Worm (Caenorhabditis elegans) whole organism, L3 larva: ENCODE measurements around the gene F01G10.4.

ENCODE experiments used
- ZK546.5 ChIP-seq: sonication (generic microtip); optimal IDR thresholded peaks from 2 replicates; lab custom pipeline; 2017; ENCODE audit warnings: missing biosample characterization, missing genetic modification characterization
- ama-1 ChIP-seq: fragments of 150-350 bp; optimal IDR thresholded peaks from 2 replicates; lab custom pipeline; 2018
- ceh-16 ChIP-seq: sonication (generic microtip); optimal IDR thresholded peaks from 2 replicates; lab custom pipeline; 2017; ENCODE audit warnings: missing biosample characterization, missing genetic modification characterization
- ceh-28 ChIP-seq: fragments of 150-350 bp; optimal IDR thresholded peaks from 2 replicates; lab custom pipeline; 2014; ENCODE audit warnings: missing biosample characterization, missing genetic modification reagents, missing genetic modification characterization
- ceh-9 ChIP-seq: sonication (generic microtip); optimal IDR thresholded peaks from 2 replicates; lab custom pipeline; 2018; ENCODE audit warnings: missing biosample characterization, missing genetic modification characterization
- egl-27 ChIP-seq: sonication (generic microtip); optimal IDR thresholded peaks from 4 replicates; lab custom pipeline; 2017; ENCODE audit warnings: missing biosample characterization, missing genetic modification reagents, missing genetic modification characterization
- egl-5 ChIP-seq: fragments of 150-350 bp; optimal IDR thresholded peaks from 2 replicates; lab custom pipeline; 2017; ENCODE audit warnings: missing biosample characterization, missing genetic modification reagents, missing genetic modification characterization, inconsistent platforms
- elt-1 ChIP-seq: fragments of 150-350 bp; optimal IDR thresholded peaks from 2 replicates; lab custom pipeline; 2014; ENCODE audit warnings: missing biosample characterization, missing genetic modification characterization
- elt-2 ChIP-seq: sonication (generic microtip); optimal IDR thresholded peaks from 2 replicates; lab custom pipeline; 2016; ENCODE audit warnings: missing genetic modification reagents, mild to moderate bottlenecking, missing genetic modification characterization, missing compliant biosample characterization
- elt-3 ChIP-seq, 3 experiments: fragments of 150-350 bp in 1 of 3; sonication (generic microtip) in 2 of 3; optimal IDR thresholded peaks; 2 replicates in 2 of 3; 4 replicates in 1 of 3; lab custom pipeline; 2014 to 2017; ENCODE audit warnings: missing biosample characterization in 3 of 3, missing genetic modification characterization in 3 of 3
- eor-1 ChIP-seq, 2 experiments: fragments of 150-350 bp; optimal IDR thresholded peaks; 2 replicates each; lab custom pipeline; 2014 to 2018; ENCODE audit warnings: missing biosample characterization in 2 of 2, missing genetic modification characterization in 2 of 2
- fkh-10 ChIP-seq: sonication (generic microtip); optimal IDR thresholded peaks from 2 replicates; lab custom pipeline; 2017; ENCODE audit warnings: missing biosample characterization, missing genetic modification reagents, missing genetic modification characterization
- jun-1 ChIP-seq: fragments of 150-350 bp; optimal IDR thresholded peaks from 2 replicates; lab custom pipeline; 2014; ENCODE audit warnings: missing biosample characterization, missing genetic modification reagents, missing genetic modification characterization
- lin-15B ChIP-seq: fragments of 150-350 bp; optimal IDR thresholded peaks from 2 replicates; lab custom pipeline; 2014; ENCODE audit warnings: missing biosample characterization, missing genetic modification characterization
- lin-39 ChIP-seq: fragments of 150-350 bp; optimal IDR thresholded peaks from 2 replicates; lab custom pipeline; 2018; ENCODE audit warnings: missing biosample characterization, missing genetic modification reagents, missing genetic modification characterization
- lsy-12 ChIP-seq: sonication (generic microtip); optimal IDR thresholded peaks from 2 replicates; lab custom pipeline; 2016; ENCODE audit warnings: mild to moderate bottlenecking, missing genetic modification characterization, missing compliant biosample characterization
- mdl-1 ChIP-seq: fragments of 150-350 bp; optimal IDR thresholded peaks from 2 replicates; lab custom pipeline; 2014; ENCODE audit warnings: missing biosample characterization, missing genetic modification characterization
- mml-1 ChIP-seq: fragments of 150-350 bp; sonication (generic microtip); optimal IDR thresholded peaks from 3 replicates; lab custom pipeline; 2014; ENCODE audit warnings: missing biosample characterization, missing genetic modification characterization
- nfya-1 ChIP-seq: sonication (generic microtip); optimal IDR thresholded peaks from 2 replicates; lab custom pipeline; 2017; ENCODE audit warnings: missing genetic modification characterization, mild to moderate bottlenecking, missing compliant biosample characterization, antibody characterized with exemption, moderate library complexity; ENCODE audit not compliant: insufficient read depth
- nhr-11 ChIP-seq: fragments of 150-350 bp; optimal IDR thresholded peaks from 2 replicates; lab custom pipeline; 2014; ENCODE audit warnings: missing biosample characterization, missing genetic modification characterization
- nhr-12 ChIP-seq: fragments of 150-350 bp; optimal IDR thresholded peaks from 2 replicates; lab custom pipeline; 2014; ENCODE audit warnings: missing biosample characterization, missing genetic modification characterization
- nhr-23 ChIP-seq: fragments of 150-350 bp; optimal IDR thresholded peaks from 2 replicates; lab custom pipeline; 2014; ENCODE audit warnings: missing biosample characterization, missing genetic modification reagents, missing genetic modification characterization
- nhr-237 ChIP-seq: fragments of 150-350 bp; optimal IDR thresholded peaks from 2 replicates; lab custom pipeline; 2014; ENCODE audit warnings: missing biosample characterization, missing genetic modification characterization
- nhr-25 ChIP-seq: sonication (generic microtip); optimal IDR thresholded peaks from 2 replicates; lab custom pipeline; 2017; ENCODE audit warnings: missing biosample characterization, missing genetic modification characterization
- nhr-28 ChIP-seq: fragments of 150-350 bp; optimal IDR thresholded peaks from 2 replicates; lab custom pipeline; 2014; ENCODE audit warnings: missing biosample characterization, missing genetic modification characterization
- nhr-43 ChIP-seq: sonication (generic microtip); optimal IDR thresholded peaks from 2 replicates; lab custom pipeline; 2016; ENCODE audit warnings: mild to moderate bottlenecking, missing genetic modification characterization, missing compliant biosample characterization; ENCODE audit not compliant: poor library complexity, severe bottlenecking
- nhr-67 ChIP-seq: fragments of 150-350 bp; optimal IDR thresholded peaks from 2 replicates; lab custom pipeline; 2014; ENCODE audit warnings: missing biosample characterization, missing genetic modification characterization
- nhr-77 ChIP-seq: fragments of 150-350 bp; optimal IDR thresholded peaks from 2 replicates; lab custom pipeline; 2014; ENCODE audit warnings: missing biosample characterization, missing genetic modification characterization
- pha-4 ChIP-seq: fragments of 150-350 bp; optimal IDR thresholded peaks from 2 replicates; lab custom pipeline; 2014; ENCODE audit warnings: missing biosample characterization, missing genetic modification reagents, missing genetic modification characterization
- pqm-1 ChIP-seq: fragments of 150-350 bp; optimal IDR thresholded peaks from 2 replicates; lab custom pipeline; 2017; ENCODE audit warnings: missing biosample characterization, missing genetic modification characterization, inconsistent platforms
- sea-2 ChIP-seq: fragments of 150-350 bp; sonication (generic microtip); optimal IDR thresholded peaks from 4 replicates; lab custom pipeline; 2014; ENCODE audit warnings: missing biosample characterization, missing genetic modification reagents, missing genetic modification characterization
- skn-1 ChIP-seq: fragments of 150-350 bp; optimal IDR thresholded peaks from 2 replicates; lab custom pipeline; 2014; ENCODE audit warnings: missing biosample characterization, missing genetic modification characterization
- snpc-4 ChIP-seq: fragments of 150-350 bp; optimal IDR thresholded peaks from 2 replicates; lab custom pipeline; 2014; ENCODE audit warnings: missing biosample characterization, missing genetic modification characterization
- unc-39 ChIP-seq: sonication (generic microtip); optimal IDR thresholded peaks from 4 replicates; lab custom pipeline; 2017; ENCODE audit warnings: missing biosample characterization, missing genetic modification characterization
- ztf-11 ChIP-seq: fragments of 150-350 bp; optimal IDR thresholded peaks from 2 replicates; lab custom pipeline; 2014; ENCODE audit warnings: missing biosample characterization, missing genetic modification characterization
- ztf-4 ChIP-seq: fragments of 150-350 bp; optimal IDR thresholded peaks from 2 replicates; lab custom pipeline; 2014; ENCODE audit warnings: missing biosample characterization, missing genetic modification characterization

Gene F01G10.4

DNA sequence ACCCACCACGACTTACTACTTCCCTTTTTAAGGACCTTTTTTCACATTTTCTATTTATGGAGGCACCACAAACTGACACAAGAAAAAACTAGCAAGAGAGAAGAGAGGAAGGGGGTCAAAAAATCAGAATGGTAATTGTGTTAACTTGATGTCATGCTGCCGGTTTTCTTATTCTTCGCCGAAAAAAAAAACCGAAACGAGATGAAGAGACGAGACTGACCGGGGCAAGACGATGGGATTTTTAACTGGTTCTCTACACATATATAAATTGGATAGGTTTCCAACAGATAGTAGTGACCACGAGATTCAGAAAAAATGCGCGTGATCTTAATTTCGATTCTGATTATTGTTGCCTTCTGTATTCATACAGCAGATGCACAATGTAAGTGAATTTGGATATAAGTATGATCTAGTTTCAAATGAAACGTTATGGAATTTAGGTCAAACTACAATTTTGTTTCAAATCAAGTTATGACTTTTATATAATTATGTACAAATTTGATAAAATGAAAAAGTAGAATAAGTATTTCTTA lies 41.5 kb upstream of the F01G10.4 start, which contains the start of gene Y43C5A.3:
Gene Y43C5A.3 (plus strand): TSS at position 256 of the 533 bp plus-strand sequence.
- TF ChIP-seq nhr-12 (tag; lab: Kevin White, UChicago) (no peak), nhr-23 (tag; lab: Kevin White, UChicago) (peak; percentile 57)

DNA sequence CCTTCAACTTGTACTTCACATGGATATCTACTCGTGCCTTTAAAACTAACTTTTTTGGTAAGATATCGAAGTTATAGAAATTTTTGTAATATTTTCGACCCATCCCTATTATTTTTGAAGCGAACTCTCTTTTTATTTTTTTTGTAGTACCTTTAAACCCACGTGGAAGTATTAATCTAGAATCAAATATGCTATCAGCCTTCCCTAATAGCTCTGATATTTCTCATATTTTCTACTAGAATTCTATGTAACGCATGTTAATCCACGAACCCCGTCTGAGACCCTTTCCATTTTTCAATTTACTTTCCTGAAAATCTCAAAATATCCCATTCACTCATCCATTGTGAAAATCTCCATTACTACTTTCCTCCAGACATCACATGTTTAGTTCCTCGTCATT lies 41.0 kb upstream of the F01G10.4 start:
- TF ChIP-seq ztf-4 (tag; lab: Kevin White, UChicago) (no peak), fkh-10 (GFP tag; lab: Kevin White, UChicago) (no peak), ama-1 (lab: Kevin White, UChicago) (no peak), pha-4 (tag; lab: Kevin White, UChicago) (no peak), nhr-25 (tag; lab: Kevin White, UChicago) (no peak), jun-1 (tag; lab: Kevin White, UChicago) (no peak), lin-15B (tag; lab: Kevin White, UChicago) (no peak), ceh-28 (tag; lab: Kevin White, UChicago) (no peak), nhr-28 (no peak), elt-3 (tag; optimal IDR thresholded peaks at IDR 0.05; lab: Kevin White, UChicago) (no peak)

DNA sequence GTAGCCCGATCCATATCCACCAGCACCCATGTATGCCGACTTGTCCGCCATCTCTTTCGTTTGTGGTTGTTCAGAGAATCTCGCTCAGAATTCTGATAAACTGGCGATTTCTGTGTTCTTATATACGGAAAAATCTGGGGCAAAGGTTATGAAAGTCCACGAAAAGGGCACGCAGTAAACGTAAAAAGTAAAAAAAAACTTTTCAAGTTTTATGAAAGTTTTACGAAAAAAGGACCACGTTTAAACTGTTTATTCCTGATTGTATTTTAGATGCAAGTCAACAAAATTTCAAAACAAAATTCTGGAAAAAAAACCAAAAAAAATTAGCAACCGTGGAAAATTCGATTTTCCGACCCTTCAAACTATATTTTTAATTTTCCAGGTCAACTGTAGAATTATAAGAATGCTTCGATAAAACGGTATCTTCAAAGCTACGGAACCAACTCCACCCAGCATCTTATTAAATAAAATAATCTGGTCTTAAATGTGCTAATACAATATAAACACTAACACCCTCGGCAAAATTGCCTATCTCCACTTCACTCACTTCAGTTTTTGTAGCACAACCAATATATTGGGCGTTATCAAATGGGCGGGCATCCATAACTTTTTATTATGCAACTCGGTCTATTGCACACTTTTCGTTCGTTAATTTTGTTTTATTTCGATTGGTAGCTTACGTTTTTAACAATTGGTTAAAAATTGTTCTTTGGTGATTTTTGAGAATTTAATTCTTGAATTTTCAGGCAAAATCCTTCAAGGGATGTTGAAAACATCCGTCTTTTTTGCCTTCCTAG lies 37.0 kb upstream of the F01G10.4 start, which contains the start of the genes nspd-7 and Y43C5A.2:
Gene nspd-7 (minus strand): TSS at position 51 of the 797 bp plus-strand sequence.
Gene Y43C5A.2 (plus strand): TSS at position 747 of the 797 bp plus-strand sequence.
- TF ChIP-seq egl-5 (no peak), pha-4 (tag; lab: Kevin White, UChicago) (peak; percentile 22), ceh-28 (tag; lab: Kevin White, UChicago) (no peak), egl-27 (tag; lab: Kevin White, UChicago) (no peak), fkh-10 (GFP tag; lab: Kevin White, UChicago) (no peak), nhr-23 (tag; lab: Kevin White, UChicago) (no peak), pqm-1 (tag; lab: Kevin White, UChicago) (peak; percentile 34), sea-2 (no peak), elt-2 (tag; lab: Kevin White, UChicago) (peak; percentile 69), nhr-67 (tag; lab: Kevin White, UChicago) (no peak)

- peak; percentile 92 for TF ChIP-seq elt-1 (tag; lab: Kevin White, UChicago)
- peak in 2 of 3 experiments; percentile 79 to 95 for TF ChIP-seq elt-3 (tag; optimal IDR thresholded peaks at IDR 0.05; lab: Kevin White, UChicago)
- no peak for TF ChIP-seq skn-1 (tag; lab: Kevin White, UChicago)
- no peak for TF ChIP-seq sea-2
- peak; percentile 17 for TF ChIP-seq nhr-43 (tag; lab: Kevin White, UChicago)
- no peak for TF ChIP-seq ZK546.5 (tag; lab: Kevin White, UChicago)
- TF ChIP-seq fkh-10 (GFP tag; lab: Kevin White, UChicago): no peak
- TF ChIP-seq egl-5: no peak
- TF ChIP-seq pha-4 (tag; lab: Kevin White, UChicago): no peak
- no peak for TF ChIP-seq nhr-77 (tag; lab: Kevin White, UChicago)
- no peak for TF ChIP-seq ceh-28 (tag; lab: Kevin White, UChicago)
- peak; percentile 88 for TF ChIP-seq nhr-23 (tag; lab: Kevin White, UChicago)
- no peak for TF ChIP-seq lin-39 (tag; lab: Kevin White, UChicago)
- TF ChIP-seq ceh-9 (tag; lab: Kevin White, UChicago): no peak
Observed at ce11 chrIV:10261061-10261460, 28.7 kb upstream of the F01G10.4 start.

DNA sequence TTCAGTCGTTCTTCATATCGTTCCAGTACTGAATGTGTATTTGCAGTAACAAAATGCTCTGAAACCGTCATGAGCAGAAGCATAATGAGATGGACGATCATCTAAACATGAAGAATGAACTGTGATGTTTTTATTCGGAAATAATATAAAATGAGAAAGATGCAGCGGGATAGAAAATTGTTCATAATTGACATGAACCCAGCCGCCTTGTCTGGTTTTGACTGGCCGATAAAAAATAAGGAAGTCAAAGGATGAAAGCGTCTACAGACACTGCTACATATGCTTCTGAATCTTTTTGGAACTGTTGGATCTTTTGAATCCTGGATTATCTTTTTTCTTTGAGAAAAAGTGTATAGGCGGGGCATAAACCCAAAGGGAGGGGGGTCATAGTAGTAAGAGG lies 27.2 kb upstream of the F01G10.4 start, which contains the start of gene F01G10.9:
Gene F01G10.9 (minus strand): TSS at position 101 of the 400 bp plus-strand sequence.
- no peak for TF ChIP-seq eor-1 (tag; optimal IDR thresholded peaks at IDR 0.05; lab: Kevin White, UChicago)
- no peak for TF ChIP-seq egl-5
- TF ChIP-seq mml-1: no peak
- TF ChIP-seq nhr-67 (tag; lab: Kevin White, UChicago): no peak
- TF ChIP-seq snpc-4 (tag; lab: Kevin White, UChicago): no peak
- no peak for TF ChIP-seq ztf-11 (tag; lab: Kevin White, UChicago)
- no peak for TF ChIP-seq unc-39 (tag; lab: Kevin White, UChicago)
- no peak for TF ChIP-seq mdl-1 (tag; lab: Kevin White, UChicago)
- TF ChIP-seq ceh-16 (tag; lab: Kevin White, UChicago): no peak
- no peak for TF ChIP-seq nhr-11 (tag; lab: Kevin White, UChicago)
- TF ChIP-seq ceh-28 (tag; lab: Kevin White, UChicago): no peak
- TF ChIP-seq pha-4 (tag; lab: Kevin White, UChicago): no peak
- no peak for TF ChIP-seq ztf-4 (tag; lab: Kevin White, UChicago)
- TF ChIP-seq lsy-12 (tag; lab: Kevin White, UChicago): no peak
- no peak for TF ChIP-seq fkh-10 (GFP tag; lab: Kevin White, UChicago)
- TF ChIP-seq skn-1 (tag; lab: Kevin White, UChicago): no peak
- TF ChIP-seq ZK546.5 (tag; lab: Kevin White, UChicago): no peak
- TF ChIP-seq nhr-237 (tag; lab: Kevin White, UChicago): no peak
- TF ChIP-seq nhr-25 (tag; lab: Kevin White, UChicago): no peak
- no peak for TF ChIP-seq nfya-1 (tag; lab: Kevin White, UChicago)
